Worm (Caenorhabditis elegans): ENCODE measurements around the gene ocr-1.

DNA sequence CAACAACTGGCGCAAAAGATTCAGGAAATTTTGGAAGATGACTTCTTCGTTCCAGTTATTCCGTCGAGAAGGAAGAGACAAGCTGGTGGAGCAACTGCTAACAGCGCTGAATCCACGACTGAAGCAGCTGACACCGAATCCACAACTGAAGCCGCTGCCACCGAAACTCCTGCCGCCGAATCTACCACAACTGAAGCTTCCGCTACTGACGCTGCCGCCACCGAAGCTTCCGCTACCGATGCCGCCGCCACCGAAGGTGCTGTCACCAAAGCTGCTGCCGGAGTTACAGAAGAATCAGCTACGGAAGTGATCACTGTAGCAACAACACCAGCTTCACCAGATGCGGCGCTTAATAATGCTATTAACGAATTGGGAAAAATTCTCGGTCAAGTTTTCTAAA is 30.3 kb downstream of the ocr-1 start:
- TF ChIP-seq ama-1 (optimal IDR thresholded peaks at IDR 0.05) (no peak), scrt-1 (GFP tag; IDR thresholded peaks at IDR 0.05) (no peak)

Measured in whole organism, early embryonic.